Worm (Caenorhabditis elegans): ENCODE results near the gene ttr-34.

Gene ttr-34

DNA sequence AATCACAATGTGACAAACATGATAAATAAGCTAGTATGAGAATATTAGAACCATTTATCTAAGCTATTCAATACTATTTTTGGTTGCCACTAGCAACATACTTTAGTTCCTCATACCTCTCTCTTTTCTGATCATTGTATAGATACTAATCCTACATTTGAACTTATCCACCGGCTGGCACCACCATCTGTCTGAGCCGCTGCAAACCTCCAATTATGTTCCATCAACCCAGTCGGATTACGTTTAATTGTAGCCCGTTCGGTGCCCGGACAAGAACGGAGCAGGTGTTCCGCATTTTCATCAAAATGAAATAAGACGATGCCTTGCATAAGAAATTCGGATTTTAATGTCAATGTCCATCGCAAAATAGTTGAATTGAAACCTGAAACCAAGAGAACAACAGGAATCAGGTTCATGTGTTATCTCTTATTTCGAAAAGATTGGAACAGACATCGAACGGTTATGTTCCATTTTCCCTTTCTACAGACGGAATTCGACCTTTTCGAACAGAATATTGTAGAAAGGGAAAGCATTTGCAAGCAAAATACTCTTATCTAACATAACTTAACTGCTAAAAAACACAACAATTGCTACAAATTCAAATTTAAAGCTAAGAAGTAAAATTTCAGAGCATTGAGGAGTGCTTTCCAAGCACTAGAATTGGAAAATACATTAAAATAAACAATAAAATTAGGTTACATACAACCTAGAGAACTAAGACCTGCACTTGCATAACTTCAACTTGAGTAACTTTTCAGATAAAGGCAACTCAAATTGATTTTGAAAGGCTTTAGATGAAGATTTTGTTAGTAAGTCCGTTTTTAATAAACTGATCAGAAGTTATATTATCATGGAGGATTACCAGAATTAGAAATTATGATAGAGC, 6.6 kb downstream of the ttr-34 start:
- peak; percentile 42 for TF ChIP-seq hmg-4 (GFP tag; optimal IDR thresholded peaks at IDR 0.05)
- TF ChIP-seq ceh-13 (GFP tag; optimal IDR thresholded peaks at IDR 0.05): no peak
- TF ChIP-seq ceh-36 (tag; optimal IDR thresholded peaks at IDR 0.05): peak; percentile 22

DNA sequence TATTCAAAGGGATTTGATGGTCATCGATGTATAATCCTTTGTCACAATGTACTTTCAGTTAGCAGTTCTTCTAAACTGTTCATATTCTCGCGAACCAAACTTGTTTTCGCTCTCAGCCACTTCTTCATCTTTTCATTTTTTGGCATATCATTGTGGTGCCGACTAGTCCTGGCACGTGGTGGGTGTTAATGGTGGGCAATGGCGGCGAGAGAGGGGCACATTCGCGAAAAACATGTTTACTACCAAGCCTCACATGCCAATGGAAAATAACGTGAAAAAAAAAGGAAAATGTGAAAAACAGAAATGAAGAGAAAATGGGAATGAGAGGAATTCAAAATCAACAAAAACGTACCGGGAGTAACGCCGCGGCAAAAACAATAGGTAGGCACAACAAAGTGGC, 7.5 kb downstream of the ttr-34 start:
- no peak for TF ChIP-seq sea-1 (GFP tag; conservative IDR thresholded peaks at IDR 0.05)
- no peak for TF ChIP-seq tbx-11 (GFP tag; IDR thresholded peaks at IDR 0.05)
- no peak for TF ChIP-seq tbx-37 (GFP tag; conservative IDR thresholded peaks at IDR 0.05)
- TF ChIP-seq ets-7 (tag; optimal IDR thresholded peaks at IDR 0.05): no peak
- no peak for TF ChIP-seq ama-1 (optimal IDR thresholded peaks at IDR 0.05)
- TF ChIP-seq pes-1 (GFP tag; IDR thresholded peaks at IDR 0.05): no peak
- no peak for TF ChIP-seq B0310.2 (tag; optimal IDR thresholded peaks at IDR 0.05)
- no peak for TF ChIP-seq F13C5.2 (tag; optimal IDR thresholded peaks at IDR 0.05)
- no peak for TF ChIP-seq tra-4 (tag; optimal IDR thresholded peaks at IDR 0.05)
- TF ChIP-seq hnd-1 (tag; optimal IDR thresholded peaks at IDR 0.05): no peak
- no peak for TF ChIP-seq ceh-36 (tag; optimal IDR thresholded peaks at IDR 0.05)
- TF ChIP-seq hmg-4 (GFP tag; optimal IDR thresholded peaks at IDR 0.05): no peak
- TF ChIP-seq flt-1 (GFP tag; IDR thresholded peaks at IDR 0.05): no peak
- no peak for TF ChIP-seq ceh-13 (GFP tag; optimal IDR thresholded peaks at IDR 0.05)
- no peak for TF ChIP-seq hmbx-1 (tag; optimal IDR thresholded peaks at IDR 0.05)
- no peak for TF ChIP-seq aly-1 (tag; optimal IDR thresholded peaks at IDR 0.05)
- TF ChIP-seq scrt-1 (GFP tag; IDR thresholded peaks at IDR 0.05): no peak

DNA sequence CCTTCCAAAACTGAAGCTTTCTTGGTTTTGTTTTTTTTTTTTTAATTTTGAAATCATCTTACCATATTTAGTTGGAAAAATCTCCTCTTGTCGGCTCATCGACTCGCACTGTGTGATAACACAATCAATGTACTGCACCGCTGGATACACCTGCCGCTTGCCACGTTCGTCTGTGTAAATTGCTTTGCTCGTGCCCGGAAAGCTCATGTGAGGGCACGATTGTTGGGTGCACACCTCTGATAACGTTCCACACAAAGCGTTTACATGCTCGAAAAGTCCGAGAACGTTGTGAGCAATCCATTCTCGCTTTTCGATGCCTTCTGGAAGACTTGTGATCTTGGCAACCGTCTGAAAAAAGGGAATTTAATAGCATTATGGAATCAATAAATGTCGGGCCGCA, 14.9 kb downstream of the ttr-34 start:
- TF ChIP-seq F13C5.2 (tag; optimal IDR thresholded peaks at IDR 0.05): no peak
- no peak for TF ChIP-seq hmbx-1 (tag; optimal IDR thresholded peaks at IDR 0.05)
- TF ChIP-seq hnd-1 (tag; optimal IDR thresholded peaks at IDR 0.05): no peak
- TF ChIP-seq tbx-37 (GFP tag; conservative IDR thresholded peaks at IDR 0.05): no peak
- TF ChIP-seq ceh-36 (tag; optimal IDR thresholded peaks at IDR 0.05): no peak
- TF ChIP-seq tbx-11 (GFP tag; IDR thresholded peaks at IDR 0.05): no peak
- TF ChIP-seq B0310.2 (tag; optimal IDR thresholded peaks at IDR 0.05): no peak
- no peak for TF ChIP-seq ceh-13 (GFP tag; optimal IDR thresholded peaks at IDR 0.05)
- no peak for TF ChIP-seq flt-1 (GFP tag; IDR thresholded peaks at IDR 0.05)
- no peak for TF ChIP-seq ets-7 (tag; optimal IDR thresholded peaks at IDR 0.05)
- no peak for TF ChIP-seq pes-1 (GFP tag; IDR thresholded peaks at IDR 0.05)
- no peak for TF ChIP-seq hmg-4 (GFP tag; optimal IDR thresholded peaks at IDR 0.05)
- TF ChIP-seq scrt-1 (GFP tag; IDR thresholded peaks at IDR 0.05): no peak
- TF ChIP-seq sea-1 (GFP tag; conservative IDR thresholded peaks at IDR 0.05): no peak

DNA sequence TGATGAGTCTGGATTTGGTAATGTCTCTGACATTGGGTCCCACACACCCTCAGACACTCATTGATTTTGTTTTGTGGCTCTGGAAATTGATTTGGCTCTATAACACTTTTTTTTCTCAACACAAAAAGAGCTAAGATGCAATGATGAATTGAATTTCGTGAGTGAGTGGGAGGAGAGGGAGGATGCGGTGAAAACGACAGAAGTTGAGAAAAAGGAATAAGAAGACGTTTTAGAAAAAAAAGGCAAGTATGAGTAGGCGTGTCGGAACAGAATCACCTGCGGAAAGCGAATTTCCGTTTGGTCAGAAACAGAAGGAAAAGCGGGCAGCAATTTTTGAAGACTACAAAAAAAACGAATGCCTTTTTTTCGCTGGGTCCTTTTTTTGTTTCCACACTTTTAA, 16.1 kb downstream of the ttr-34 start:
- TF ChIP-seq flt-1 (GFP tag; IDR thresholded peaks at IDR 0.05): no peak
- TF ChIP-seq aly-1 (tag; optimal IDR thresholded peaks at IDR 0.05): no peak
- TF ChIP-seq hmbx-1 (tag; optimal IDR thresholded peaks at IDR 0.05): no peak
- TF ChIP-seq hmg-4 (GFP tag; optimal IDR thresholded peaks at IDR 0.05): no peak
- no peak for TF ChIP-seq sea-1 (GFP tag; conservative IDR thresholded peaks at IDR 0.05)
- TF ChIP-seq ceh-36 (tag; optimal IDR thresholded peaks at IDR 0.05): no peak
- no peak for TF ChIP-seq ets-7 (tag; optimal IDR thresholded peaks at IDR 0.05)
- TF ChIP-seq tra-4 (tag; optimal IDR thresholded peaks at IDR 0.05): no peak
- TF ChIP-seq pes-1 (GFP tag; IDR thresholded peaks at IDR 0.05): no peak
- no peak for TF ChIP-seq F13C5.2 (tag; optimal IDR thresholded peaks at IDR 0.05)
- no peak for TF ChIP-seq tbx-37 (GFP tag; conservative IDR thresholded peaks at IDR 0.05)
- TF ChIP-seq ama-1 (optimal IDR thresholded peaks at IDR 0.05): no peak
- TF ChIP-seq ceh-13 (GFP tag; optimal IDR thresholded peaks at IDR 0.05): no peak
- TF ChIP-seq tbx-11 (GFP tag; IDR thresholded peaks at IDR 0.05): no peak
- TF ChIP-seq B0310.2 (tag; optimal IDR thresholded peaks at IDR 0.05): no peak
- no peak for TF ChIP-seq hnd-1 (tag; optimal IDR thresholded peaks at IDR 0.05)
- no peak for TF ChIP-seq scrt-1 (GFP tag; IDR thresholded peaks at IDR 0.05)

DNA sequence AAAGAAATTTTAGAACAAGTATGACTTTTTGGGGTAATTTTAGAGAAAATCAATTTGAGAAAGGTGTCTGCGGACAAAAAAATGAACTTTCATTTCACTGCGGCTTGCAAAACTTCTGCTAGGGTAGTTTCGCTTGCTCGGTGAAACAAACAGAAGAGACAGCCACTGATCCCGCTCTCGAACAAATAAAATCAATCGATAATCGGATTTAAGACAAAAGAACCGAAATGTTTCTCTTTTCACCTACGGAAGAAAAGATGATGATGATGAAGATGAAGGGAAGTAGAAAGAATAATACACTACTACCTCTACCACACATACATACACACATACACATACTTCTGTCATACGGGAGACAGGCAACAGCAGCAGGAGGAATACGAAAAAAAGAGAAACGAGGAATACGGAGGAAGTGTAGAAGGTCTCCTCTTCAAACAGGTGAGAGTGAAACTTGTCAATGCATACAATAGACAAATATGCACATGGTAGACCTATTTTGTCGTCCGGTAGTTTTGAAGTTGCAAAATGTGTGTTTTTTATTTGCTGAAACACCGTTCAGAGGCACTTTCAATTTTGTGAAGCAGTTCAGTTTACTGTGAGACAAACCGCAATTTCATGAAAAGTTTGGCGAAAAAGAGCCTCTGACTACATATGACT, 17.6 kb downstream of the ttr-34 start:
- TF ChIP-seq tbx-37 (GFP tag; conservative IDR thresholded peaks at IDR 0.05): no peak
- TF ChIP-seq F13C5.2 (tag; optimal IDR thresholded peaks at IDR 0.05): no peak
- no peak for TF ChIP-seq flt-1 (GFP tag; IDR thresholded peaks at IDR 0.05)
- TF ChIP-seq tbx-11 (GFP tag; IDR thresholded peaks at IDR 0.05): no peak
- no peak for TF ChIP-seq ceh-13 (GFP tag; optimal IDR thresholded peaks at IDR 0.05)
- no peak for TF ChIP-seq ets-7 (tag; optimal IDR thresholded peaks at IDR 0.05)
- no peak for TF ChIP-seq aly-1 (tag; optimal IDR thresholded peaks at IDR 0.05)
- no peak for TF ChIP-seq ceh-36 (tag; optimal IDR thresholded peaks at IDR 0.05)
- TF ChIP-seq sea-1 (GFP tag; conservative IDR thresholded peaks at IDR 0.05): no peak
- TF ChIP-seq hmg-4 (GFP tag; optimal IDR thresholded peaks at IDR 0.05): no peak
- no peak for TF ChIP-seq ama-1 (optimal IDR thresholded peaks at IDR 0.05)
- TF ChIP-seq scrt-1 (GFP tag; IDR thresholded peaks at IDR 0.05): no peak
- TF ChIP-seq hmbx-1 (tag; optimal IDR thresholded peaks at IDR 0.05): no peak
- no peak for TF ChIP-seq pes-1 (GFP tag; IDR thresholded peaks at IDR 0.05)
- no peak for TF ChIP-seq B0310.2 (tag; optimal IDR thresholded peaks at IDR 0.05)

DNA sequence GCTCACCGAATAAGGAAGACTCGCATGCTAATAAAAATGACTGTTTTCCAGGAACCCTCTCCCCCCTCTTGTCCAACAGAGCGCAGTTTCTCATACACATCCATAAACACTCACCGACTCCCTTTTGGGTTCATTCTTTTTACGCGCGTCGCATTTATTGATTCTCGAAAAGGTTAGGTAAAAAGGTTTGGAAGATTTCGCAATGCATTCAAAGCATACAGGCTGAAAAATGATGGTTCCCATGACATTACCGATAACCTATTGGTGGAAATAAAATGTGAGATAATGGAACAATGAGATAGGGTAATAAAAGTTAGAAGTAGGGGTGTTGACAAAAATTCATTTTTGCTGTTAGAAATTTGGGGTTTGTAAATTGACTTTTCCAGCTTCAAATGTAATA, 18.9 kb downstream of the ttr-34 start:
- no peak for TF ChIP-seq B0310.2 (tag; optimal IDR thresholded peaks at IDR 0.05)
- no peak for TF ChIP-seq flt-1 (GFP tag; IDR thresholded peaks at IDR 0.05)
- no peak for TF ChIP-seq tbx-37 (GFP tag; conservative IDR thresholded peaks at IDR 0.05)
- no peak for TF ChIP-seq ets-7 (tag; optimal IDR thresholded peaks at IDR 0.05)
- no peak for TF ChIP-seq sea-1 (GFP tag; conservative IDR thresholded peaks at IDR 0.05)
- no peak for TF ChIP-seq hnd-1 (tag; optimal IDR thresholded peaks at IDR 0.05)
- no peak for TF ChIP-seq ceh-13 (GFP tag; optimal IDR thresholded peaks at IDR 0.05)
- no peak for TF ChIP-seq pes-1 (GFP tag; IDR thresholded peaks at IDR 0.05)
- TF ChIP-seq F13C5.2 (tag; optimal IDR thresholded peaks at IDR 0.05): no peak
- no peak for TF ChIP-seq tra-4 (tag; optimal IDR thresholded peaks at IDR 0.05)
- no peak for TF ChIP-seq tbx-11 (GFP tag; IDR thresholded peaks at IDR 0.05)

DNA sequence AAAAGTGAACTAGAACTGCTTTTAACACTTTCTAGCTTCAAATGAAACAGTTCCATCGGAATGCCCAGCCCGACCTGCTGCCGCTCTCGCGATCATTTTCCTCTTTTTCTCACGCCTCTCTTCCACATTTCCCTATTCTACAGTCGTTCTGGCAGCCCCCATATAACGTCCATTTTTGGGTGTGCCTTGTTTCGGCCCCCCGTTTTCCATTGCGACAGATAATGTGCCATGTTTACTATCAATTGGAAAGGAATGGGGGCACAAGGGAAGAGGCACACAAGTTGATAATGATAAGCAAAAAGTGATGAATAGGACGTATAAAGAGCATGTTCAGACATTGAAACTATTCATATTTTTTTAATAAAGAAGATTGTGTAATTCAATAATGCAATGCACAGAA, 19.4 kb downstream of the ttr-34 start:
- TF ChIP-seq hmg-4 (GFP tag; optimal IDR thresholded peaks at IDR 0.05) (peak; percentile 30), tbx-11 (GFP tag; IDR thresholded peaks at IDR 0.05) (0 out of 2 replicates have a peak, but pooled peaks have one; percentile 29), aly-1 (tag; optimal IDR thresholded peaks at IDR 0.05) (no peak), scrt-1 (GFP tag; IDR thresholded peaks at IDR 0.05) (no peak), B0310.2 (tag; optimal IDR thresholded peaks at IDR 0.05) (no peak), sea-1 (GFP tag; conservative IDR thresholded peaks at IDR 0.05) (no peak)

All from whole organism, early embryonic.